Worm (Caenorhabditis elegans) whole organism, midembryonic: ENCODE results near the gene krr-1.

Source experiments
- T22C8.4 ChIP-seq: fragments of 200-800 bp; sonication (Bioruptor generic); IDR thresholded peaks from 2 replicates; pipeline ENCODE4 v1.3.6; 2022; ENCODE audit warnings: missing genetic modification characterization, missing compliant biosample characterization
- cog-1 ChIP-seq: sonication (generic microtip); optimal IDR thresholded peaks from 2 replicates; lab custom pipeline; 2016; ENCODE audit warnings: missing genetic modification characterization, missing compliant biosample characterization
- flt-1 ChIP-seq: fragments of 200-800 bp; sonication (Bioruptor generic); IDR thresholded peaks from 2 replicates; pipeline ENCODE4 v1.3.6; 2022; ENCODE audit warnings: missing genetic modification characterization, missing compliant biosample characterization
- klf-2 ChIP-seq: fragments of 200-800 bp; sonication (Bioruptor generic); conservative IDR thresholded peaks from 2 replicates; pipeline ENCODE4 v1.3.6; 2022; ENCODE audit warnings: missing genetic modification reagents, missing genetic modification characterization, missing compliant biosample characterization
- med-1 ChIP-seq: sonication (generic microtip); optimal IDR thresholded peaks from 2 replicates; lab custom pipeline; 2017; ENCODE audit warnings: missing genetic modification characterization, mild to moderate bottlenecking, missing compliant biosample characterization, antibody characterized with exemption, missing genetic modification reagents; ENCODE audit not compliant: insufficient read depth
- ref-1 ChIP-seq: fragments of 200-800 bp; sonication (Bioruptor generic); conservative IDR thresholded peaks from 2 replicates; pipeline ENCODE4 v1.3.6; 2022; ENCODE audit warnings: missing genetic modification reagents, missing genetic modification characterization, missing compliant biosample characterization
- tab-1 ChIP-seq: fragments of 200-800 bp; sonication (Bioruptor generic); IDR thresholded peaks from 2 replicates; pipeline ENCODE4 v1.3.6; 2022; ENCODE audit warnings: missing genetic modification characterization, missing compliant biosample characterization
- ztf-23 ChIP-seq: fragments of 200-800 bp; sonication (Bioruptor generic); IDR thresholded peaks from 2 replicates; pipeline ENCODE4 v1.3.6; 2022; ENCODE audit warnings: missing genetic modification reagents, missing genetic modification characterization, missing compliant biosample characterization
- ztf-29 ChIP-seq: fragments of 200-800 bp; sonication (Bioruptor generic); IDR thresholded peaks from 2 replicates; pipeline ENCODE4 v1.3.6; 2022; ENCODE audit warnings: missing genetic modification reagents, missing genetic modification characterization, missing compliant biosample characterization

ce11 chrV:7230847-7231246 is at the start of gene krr-1, which contains the start of gene gei-6:
- TF ChIP-seq flt-1 (GFP tag; lab: Robert Waterston, UW): peak; percentile 94
- peak; percentile 72 for TF ChIP-seq T22C8.4
- TF ChIP-seq cog-1 (tag; lab: Kevin White, UChicago): no peak
- peak; percentile 95 for TF ChIP-seq med-1 (GFP tag; lab: Kevin White, UChicago)
- peak; percentile 94 for TF ChIP-seq ztf-23 (GFP tag; lab: Robert Waterston, UW)
- TF ChIP-seq tab-1 (GFP tag; lab: Robert Waterston, UW): peak; percentile 90
- TF ChIP-seq klf-2: peak; percentile 82
- TF ChIP-seq ref-1: peak; percentile 60; the same call in 1 of the 2 replicates
- TF ChIP-seq ztf-29 (GFP tag; lab: Robert Waterston, UW): peak; percentile 78
